Worm (Caenorhabditis elegans) whole organism, L3 larva: ENCODE measurements around the gene rap-2.

ENCODE experiments used
- R02D3.7 ChIP-seq: fragments of 150-350 bp; optimal IDR thresholded peaks from 2 replicates; lab custom pipeline; 2014; ENCODE audit warnings: missing biosample characterization, missing genetic modification characterization
- ZK546.5 ChIP-seq: sonication (generic microtip); optimal IDR thresholded peaks from 2 replicates; lab custom pipeline; 2017; ENCODE audit warnings: missing biosample characterization, missing genetic modification characterization
- aly-2 ChIP-seq: fragments of 150-350 bp; optimal IDR thresholded peaks from 2 replicates; lab custom pipeline; 2014; ENCODE audit warnings: missing biosample characterization, missing genetic modification characterization
- ama-1 ChIP-seq: fragments of 150-350 bp; optimal IDR thresholded peaks from 2 replicates; lab custom pipeline; 2018
- ceh-16 ChIP-seq: sonication (generic microtip); optimal IDR thresholded peaks from 2 replicates; lab custom pipeline; 2017; ENCODE audit warnings: missing biosample characterization, missing genetic modification characterization
- egl-27 ChIP-seq: sonication (generic microtip); optimal IDR thresholded peaks from 4 replicates; lab custom pipeline; 2017; ENCODE audit warnings: missing biosample characterization, missing genetic modification reagents, missing genetic modification characterization
- egl-5 ChIP-seq: fragments of 150-350 bp; optimal IDR thresholded peaks from 2 replicates; lab custom pipeline; 2017; ENCODE audit warnings: missing biosample characterization, missing genetic modification reagents, missing genetic modification characterization, inconsistent platforms
- elt-1 ChIP-seq: fragments of 150-350 bp; optimal IDR thresholded peaks from 2 replicates; lab custom pipeline; 2014; ENCODE audit warnings: missing biosample characterization, missing genetic modification characterization
- elt-2 ChIP-seq: sonication (generic microtip); optimal IDR thresholded peaks from 2 replicates; lab custom pipeline; 2016; ENCODE audit warnings: missing genetic modification reagents, mild to moderate bottlenecking, missing genetic modification characterization, missing compliant biosample characterization
- eor-1 ChIP-seq, 2 experiments: fragments of 150-350 bp; optimal IDR thresholded peaks; 2 replicates each; lab custom pipeline; 2014 to 2018; ENCODE audit warnings: missing biosample characterization in 2 of 2, missing genetic modification characterization in 2 of 2
- fkh-10 ChIP-seq: sonication (generic microtip); optimal IDR thresholded peaks from 2 replicates; lab custom pipeline; 2017; ENCODE audit warnings: missing biosample characterization, missing genetic modification reagents, missing genetic modification characterization
- hmg-11 ChIP-seq: sonication (generic microtip); optimal IDR thresholded peaks from 2 replicates; lab custom pipeline; 2016; ENCODE audit warnings: missing genetic modification characterization, missing compliant biosample characterization
- jun-1 ChIP-seq: fragments of 150-350 bp; optimal IDR thresholded peaks from 2 replicates; lab custom pipeline; 2014; ENCODE audit warnings: missing biosample characterization, missing genetic modification reagents, missing genetic modification characterization
- lin-15B ChIP-seq: fragments of 150-350 bp; optimal IDR thresholded peaks from 2 replicates; lab custom pipeline; 2014; ENCODE audit warnings: missing biosample characterization, missing genetic modification characterization
- lin-39 ChIP-seq: fragments of 150-350 bp; optimal IDR thresholded peaks from 2 replicates; lab custom pipeline; 2018; ENCODE audit warnings: missing biosample characterization, missing genetic modification reagents, missing genetic modification characterization
- lsy-12 ChIP-seq: sonication (generic microtip); optimal IDR thresholded peaks from 2 replicates; lab custom pipeline; 2016; ENCODE audit warnings: mild to moderate bottlenecking, missing genetic modification characterization, missing compliant biosample characterization
- mml-1 ChIP-seq: fragments of 150-350 bp; sonication (generic microtip); optimal IDR thresholded peaks from 3 replicates; lab custom pipeline; 2014; ENCODE audit warnings: missing biosample characterization, missing genetic modification characterization
- nfya-1 ChIP-seq: sonication (generic microtip); optimal IDR thresholded peaks from 2 replicates; lab custom pipeline; 2017; ENCODE audit warnings: missing genetic modification characterization, mild to moderate bottlenecking, missing compliant biosample characterization, antibody characterized with exemption, moderate library complexity; ENCODE audit not compliant: insufficient read depth
- nhr-12 ChIP-seq: fragments of 150-350 bp; optimal IDR thresholded peaks from 2 replicates; lab custom pipeline; 2014; ENCODE audit warnings: missing biosample characterization, missing genetic modification characterization
- nhr-23 ChIP-seq: fragments of 150-350 bp; optimal IDR thresholded peaks from 2 replicates; lab custom pipeline; 2014; ENCODE audit warnings: missing biosample characterization, missing genetic modification reagents, missing genetic modification characterization
- nhr-237 ChIP-seq: fragments of 150-350 bp; optimal IDR thresholded peaks from 2 replicates; lab custom pipeline; 2014; ENCODE audit warnings: missing biosample characterization, missing genetic modification characterization
- nhr-25 ChIP-seq: sonication (generic microtip); optimal IDR thresholded peaks from 2 replicates; lab custom pipeline; 2017; ENCODE audit warnings: missing biosample characterization, missing genetic modification characterization
- nhr-28 ChIP-seq: fragments of 150-350 bp; optimal IDR thresholded peaks from 2 replicates; lab custom pipeline; 2014; ENCODE audit warnings: missing biosample characterization, missing genetic modification characterization
- nhr-43 ChIP-seq: sonication (generic microtip); optimal IDR thresholded peaks from 2 replicates; lab custom pipeline; 2016; ENCODE audit warnings: mild to moderate bottlenecking, missing genetic modification characterization, missing compliant biosample characterization; ENCODE audit not compliant: poor library complexity, severe bottlenecking
- nhr-67 ChIP-seq: fragments of 150-350 bp; optimal IDR thresholded peaks from 2 replicates; lab custom pipeline; 2014; ENCODE audit warnings: missing biosample characterization, missing genetic modification characterization
- pha-4 ChIP-seq: fragments of 150-350 bp; optimal IDR thresholded peaks from 2 replicates; lab custom pipeline; 2014; ENCODE audit warnings: missing biosample characterization, missing genetic modification reagents, missing genetic modification characterization
- pqm-1 ChIP-seq: fragments of 150-350 bp; optimal IDR thresholded peaks from 2 replicates; lab custom pipeline; 2017; ENCODE audit warnings: missing biosample characterization, missing genetic modification characterization, inconsistent platforms
- sea-2 ChIP-seq: fragments of 150-350 bp; sonication (generic microtip); optimal IDR thresholded peaks from 4 replicates; lab custom pipeline; 2014; ENCODE audit warnings: missing biosample characterization, missing genetic modification reagents, missing genetic modification characterization
- skn-1 ChIP-seq: fragments of 150-350 bp; optimal IDR thresholded peaks from 2 replicates; lab custom pipeline; 2014; ENCODE audit warnings: missing biosample characterization, missing genetic modification characterization
- snpc-4 ChIP-seq: fragments of 150-350 bp; optimal IDR thresholded peaks from 2 replicates; lab custom pipeline; 2014; ENCODE audit warnings: missing biosample characterization, missing genetic modification characterization
- unc-62 ChIP-seq: fragments of 150-350 bp; sonication (generic microtip); optimal IDR thresholded peaks from 4 replicates; lab custom pipeline; 2014; ENCODE audit warnings: missing biosample characterization, missing genetic modification reagents, missing genetic modification characterization
- zag-1 ChIP-seq: fragments of 150-350 bp; optimal IDR thresholded peaks from 2 replicates; lab custom pipeline; 2014; ENCODE audit warnings: missing biosample characterization, missing genetic modification characterization
- ztf-11 ChIP-seq: fragments of 150-350 bp; optimal IDR thresholded peaks from 2 replicates; lab custom pipeline; 2014; ENCODE audit warnings: missing biosample characterization, missing genetic modification characterization

rap-2 gene

ce11 chrV:15082291-15082690 is 18.4 kb upstream of the rap-2 start, which contains the start of the genes C01G10.10 and C01G10.9:
Gene C01G10.10, minus strand, starts transcription at chrV:15082441.
Gene C01G10.9, plus strand, starts transcription at chrV:15082530.
- no peak for TF ChIP-seq ztf-11 (tag; lab: Kevin White, UChicago)
- TF ChIP-seq lsy-12 (tag; lab: Kevin White, UChicago) = no peak
- TF ChIP-seq aly-2 (tag; lab: Kevin White, UChicago) = no peak
- TF ChIP-seq snpc-4 (tag; lab: Kevin White, UChicago) = peak; percentile 62
- peak; percentile 33 for TF ChIP-seq hmg-11 (tag; lab: Kevin White, UChicago)
- peak; percentile 9 for TF ChIP-seq R02D3.7 (tag; lab: Kevin White, UChicago)
- no peak for TF ChIP-seq mml-1 (tag; lab: Kevin White, UChicago)
- TF ChIP-seq nhr-12 (tag; lab: Kevin White, UChicago) = no peak
- peak; percentile 8 for TF ChIP-seq nhr-25
- TF ChIP-seq eor-1 (tag; optimal IDR thresholded peaks at IDR 0.05; lab: Kevin White, UChicago) = peak in 1 of 2 experiments; percentile 67
- TF ChIP-seq elt-2 = peak; percentile 41
- TF ChIP-seq lin-39 (tag; lab: Kevin White, UChicago) = peak; percentile 16
- no peak for TF ChIP-seq nhr-28 (tag; lab: Kevin White, UChicago)
- peak; percentile 8 for TF ChIP-seq elt-1 (tag; lab: Kevin White, UChicago)
- peak; percentile 66 for TF ChIP-seq pha-4 (tag; lab: Kevin White, UChicago)
- TF ChIP-seq zag-1 (tag; lab: Kevin White, UChicago) = no peak
- peak; percentile 43 for TF ChIP-seq nhr-23
- TF ChIP-seq lin-15B (tag; lab: Kevin White, UChicago) = peak; percentile 57
- peak; percentile 91 for TF ChIP-seq nhr-43
- no peak for TF ChIP-seq egl-27 (tag; lab: Kevin White, UChicago)
- peak; percentile 39 for TF ChIP-seq nfya-1 (tag; lab: Kevin White, UChicago)
- TF ChIP-seq skn-1 = no peak
- no peak for TF ChIP-seq sea-2 (GFP tag; lab: Kevin White, UChicago)

ce11 chrV:15078560-15078959 is 14.7 kb upstream of the rap-2 start:
- no peak for TF ChIP-seq pqm-1 (tag; lab: Kevin White, UChicago)
- no peak for TF ChIP-seq nhr-23
- TF ChIP-seq ZK546.5 (tag; lab: Kevin White, UChicago) = no peak
- TF ChIP-seq ceh-16 (tag; lab: Kevin White, UChicago) = no peak
- TF ChIP-seq elt-2 = no peak
- TF ChIP-seq nhr-67 = no peak
- TF ChIP-seq R02D3.7 (tag; lab: Kevin White, UChicago) = no peak
- TF ChIP-seq egl-5 = no peak
- TF ChIP-seq snpc-4 (tag; lab: Kevin White, UChicago) = no peak

ce11 chrV:15074907-15075306 is 11.0 kb upstream of the rap-2 start:
- TF ChIP-seq lin-15B (tag; lab: Kevin White, UChicago) = peak; percentile 30
- peak; percentile 26 for TF ChIP-seq fkh-10 (GFP tag; lab: Kevin White, UChicago)
- TF ChIP-seq egl-5 = peak; percentile 19
- TF ChIP-seq lin-39 (tag; lab: Kevin White, UChicago) = peak; percentile 78
- TF ChIP-seq nfya-1 (tag; lab: Kevin White, UChicago) = peak; percentile 51
- TF ChIP-seq lsy-12 (tag; lab: Kevin White, UChicago) = no peak

ce11 chrV:15072738-15073137 is 8.9 kb upstream of the rap-2 start:
- no peak for TF ChIP-seq ama-1
- TF ChIP-seq ceh-16 (tag; lab: Kevin White, UChicago) = no peak
- peak; percentile 78 for TF ChIP-seq egl-5
- TF ChIP-seq skn-1 = no peak
- TF ChIP-seq jun-1 (tag; lab: Kevin White, UChicago) = no peak
- TF ChIP-seq nhr-237 (tag; lab: Kevin White, UChicago) = no peak
- no peak for TF ChIP-seq lin-39 (tag; lab: Kevin White, UChicago)
- no peak for TF ChIP-seq unc-62 (GFP tag; lab: Kevin White, UChicago)
- peak; percentile 6 for TF ChIP-seq nfya-1 (tag; lab: Kevin White, UChicago)
